Worm (Caenorhabditis elegans) whole organism, midembryonic: ENCODE results near the gene K12H6.9.

ENCODE experiments used
- cog-1 ChIP-seq: sonication (generic microtip); optimal IDR thresholded peaks from 2 replicates; lab custom pipeline; 2016; ENCODE audit warnings: missing genetic modification characterization, missing compliant biosample characterization
- flt-1 ChIP-seq: fragments of 200-800 bp; sonication (Bioruptor generic); IDR thresholded peaks from 2 replicates; pipeline ENCODE4 v1.3.6; 2022; ENCODE audit warnings: missing genetic modification characterization, missing compliant biosample characterization

DNA sequence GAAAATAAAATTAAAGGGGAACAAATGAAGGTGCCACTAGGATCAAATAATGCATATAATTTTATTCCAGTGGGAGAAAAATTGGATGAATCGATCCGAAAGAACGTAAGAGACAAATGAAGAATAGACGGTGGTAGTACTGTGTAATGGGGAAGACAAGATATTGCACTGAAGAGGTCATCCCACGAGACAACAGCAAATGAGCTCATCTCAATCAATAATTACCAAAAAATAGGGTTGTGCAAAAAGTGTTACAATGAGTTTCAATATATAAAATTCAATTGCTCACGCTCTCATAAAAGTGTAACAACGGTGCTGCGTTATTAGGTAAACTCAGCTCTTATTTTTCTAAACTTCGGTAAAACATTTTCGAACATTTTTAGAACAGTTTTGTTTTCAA is 12.6 kb downstream of the K12H6.9 start, which contains the start of gene K12H6.7:
- TF ChIP-seq flt-1 (GFP tag; lab: Robert Waterston, UW) = no peak
- TF ChIP-seq cog-1 = no peak
